Worm (Caenorhabditis elegans) whole organism, L2 larva: ENCODE measurements around the gene jip-1.

ENCODE experiments used
- C34F6.9 ChIP-seq: fragments of 150-350 bp; optimal IDR thresholded peaks from 2 replicates; lab custom pipeline; 2014; ENCODE audit warnings: missing biosample characterization, missing genetic modification characterization
- F13H6.1 ChIP-seq: sonication (generic microtip); optimal IDR thresholded peaks from 2 replicates; lab custom pipeline; 2016; ENCODE audit warnings: missing genetic modification characterization, missing compliant biosample characterization
- R02D3.7 ChIP-seq: fragments of 150-350 bp; optimal IDR thresholded peaks from 2 replicates; lab custom pipeline; 2014; ENCODE audit warnings: missing biosample characterization, missing genetic modification characterization
- Y55F3AM.14 ChIP-seq: fragments of 200-800 bp; sonication (Bioruptor generic); optimal IDR thresholded peaks from 2 replicates; lab custom pipeline; 2018; ENCODE audit warnings: mild to moderate bottlenecking, missing genetic modification characterization, missing compliant biosample characterization
- alr-1 ChIP-seq: fragments of 150-350 bp; optimal IDR thresholded peaks from 2 replicates; lab custom pipeline; 2014; ENCODE audit warnings: missing biosample characterization, missing genetic modification characterization
- aly-2 ChIP-seq: fragments of 150-350 bp; optimal IDR thresholded peaks from 2 replicates; lab custom pipeline; 2014; ENCODE audit warnings: missing biosample characterization, missing genetic modification characterization
- ama-1 ChIP-seq: fragments of 150-350 bp; optimal IDR thresholded peaks from 2 replicates; lab custom pipeline; 2018; ENCODE audit warnings: inconsistent platforms
- blmp-1 ChIP-seq: sonication (generic microtip); optimal IDR thresholded peaks from 2 replicates; lab custom pipeline; 2017; ENCODE audit warnings: missing genetic modification characterization, mild to moderate bottlenecking, missing compliant biosample characterization, antibody characterized with exemption, moderate library complexity; ENCODE audit not compliant: insufficient read depth
- ceh-16 ChIP-seq: fragments of 150-350 bp; optimal IDR thresholded peaks from 2 replicates; lab custom pipeline; 2014; ENCODE audit warnings: missing biosample characterization, missing genetic modification characterization
- ceh-82 ChIP-seq: fragments of 150-350 bp; optimal IDR thresholded peaks from 2 replicates; lab custom pipeline; 2014; ENCODE audit warnings: missing biosample characterization, missing genetic modification characterization
- crh-2 ChIP-seq: sonication (generic microtip); optimal IDR thresholded peaks from 2 replicates; lab custom pipeline; 2017; ENCODE audit warnings: missing biosample characterization, missing genetic modification characterization
- dmd-4 ChIP-seq: sonication (generic microtip); optimal IDR thresholded peaks from 2 replicates; lab custom pipeline; 2017; ENCODE audit warnings: missing biosample characterization, missing genetic modification characterization
- egl-27 ChIP-seq: sonication (generic microtip); optimal IDR thresholded peaks from 3 replicates; lab custom pipeline; 2017; ENCODE audit warnings: missing biosample characterization, missing genetic modification reagents, missing genetic modification characterization
- elt-1 ChIP-seq: fragments of 150-350 bp; optimal IDR thresholded peaks from 2 replicates; lab custom pipeline; 2014; ENCODE audit warnings: missing biosample characterization, missing genetic modification characterization
- elt-3 ChIP-seq: sonication (generic microtip); optimal IDR thresholded peaks from 2 replicates; lab custom pipeline; 2017; ENCODE audit warnings: missing biosample characterization, missing genetic modification characterization
- fos-1 ChIP-seq: fragments of 150-350 bp; optimal IDR thresholded peaks from 2 replicates; lab custom pipeline; 2014; ENCODE audit warnings: missing biosample characterization, missing genetic modification characterization
- gmeb-1 ChIP-seq: fragments of 150-350 bp; optimal IDR thresholded peaks from 2 replicates; lab custom pipeline; 2014; ENCODE audit warnings: missing biosample characterization, missing genetic modification characterization
- lin-13 ChIP-seq: fragments of 150-350 bp; optimal IDR thresholded peaks from 2 replicates; lab custom pipeline; 2014; ENCODE audit warnings: missing biosample characterization, missing genetic modification reagents, missing genetic modification characterization
- lin-39 ChIP-seq: fragments of 150-350 bp; optimal IDR thresholded peaks from 2 replicates; lab custom pipeline; 2014; ENCODE audit warnings: missing biosample characterization, missing genetic modification reagents, missing genetic modification characterization
- lsy-2 ChIP-seq, 2 experiments: fragments of 150-350 bp in 1 of 2; sonication (generic microtip) in 1 of 2; optimal IDR thresholded peaks; 2 replicates each; lab custom pipeline; 2014 to 2017; ENCODE audit warnings: missing biosample characterization in 2 of 2, missing genetic modification characterization in 2 of 2
- mab-5 ChIP-seq: fragments of 150-350 bp; optimal IDR thresholded peaks from 2 replicates; lab custom pipeline; 2014; ENCODE audit warnings: missing biosample characterization, missing genetic modification characterization
- mbf-1 ChIP-seq: sonication (generic microtip); optimal IDR thresholded peaks from 2 replicates; lab custom pipeline; 2017; ENCODE audit warnings: missing biosample characterization, missing genetic modification characterization
- mdl-1 ChIP-seq, 2 experiments: fragments of 150-350 bp in 1 of 2; sonication (generic microtip) in 1 of 2; optimal IDR thresholded peaks; 2 replicates each; lab custom pipeline; 2017; ENCODE audit warnings: missing biosample characterization in 2 of 2, missing genetic modification characterization in 2 of 2
- nhr-10 ChIP-seq: sonication (generic microtip); optimal IDR thresholded peaks from 2 replicates; lab custom pipeline; 2017; ENCODE audit warnings: missing biosample characterization, missing genetic modification characterization
- nhr-11 ChIP-seq: fragments of 150-350 bp; optimal IDR thresholded peaks from 2 replicates; lab custom pipeline; 2014; ENCODE audit warnings: missing biosample characterization, missing genetic modification characterization
- nhr-12 ChIP-seq: fragments of 150-350 bp; optimal IDR thresholded peaks from 2 replicates; lab custom pipeline; 2014; ENCODE audit warnings: missing biosample characterization, missing genetic modification characterization
- nhr-129 ChIP-seq: fragments of 150-350 bp; optimal IDR thresholded peaks from 2 replicates; lab custom pipeline; 2014; ENCODE audit warnings: missing biosample characterization, missing genetic modification characterization
- nhr-21 ChIP-seq: fragments of 150-350 bp; optimal IDR thresholded peaks from 2 replicates; lab custom pipeline; 2014; ENCODE audit warnings: missing biosample characterization, missing genetic modification characterization
- nhr-23 ChIP-seq: fragments of 150-350 bp; optimal IDR thresholded peaks from 2 replicates; lab custom pipeline; 2014; ENCODE audit warnings: missing biosample characterization, missing genetic modification reagents, missing genetic modification characterization
- nhr-237 ChIP-seq: fragments of 150-350 bp; optimal IDR thresholded peaks from 2 replicates; lab custom pipeline; 2014; ENCODE audit warnings: missing biosample characterization, missing genetic modification characterization
- nhr-77 ChIP-seq: fragments of 150-350 bp; optimal IDR thresholded peaks from 2 replicates; lab custom pipeline; 2014; ENCODE audit warnings: missing biosample characterization, missing genetic modification characterization
- peb-1 ChIP-seq: fragments of 150-350 bp; optimal IDR thresholded peaks from 2 replicates; lab custom pipeline; 2014; ENCODE audit warnings: missing biosample characterization, missing genetic modification characterization
- sem-4 ChIP-seq: fragments of 150-350 bp; optimal IDR thresholded peaks from 2 replicates; lab custom pipeline; 2014; ENCODE audit warnings: missing biosample characterization, missing genetic modification reagents, missing genetic modification characterization
- sma-3 ChIP-seq: sonication (generic microtip); optimal IDR thresholded peaks from 2 replicates; lab custom pipeline; 2016; ENCODE audit warnings: missing genetic modification reagents, missing genetic modification characterization, missing compliant biosample characterization
- sma-9 ChIP-seq, 2 experiments: fragments of 150-350 bp in 1 of 2; sonication (generic microtip) in 1 of 2; optimal IDR thresholded peaks; 2 replicates each; lab custom pipeline; 2014 to 2016; ENCODE audit warnings: missing genetic modification characterization in 2 of 2, mild to moderate bottlenecking in 1 of 2, missing biosample characterization in 1 of 2, missing compliant biosample characterization in 1 of 2, missing genetic modification reagents in 1 of 2, moderate library complexity in 1 of 2
- snpc-4 ChIP-seq: fragments of 150-350 bp; optimal IDR thresholded peaks from 2 replicates; lab custom pipeline; 2014; ENCODE audit warnings: missing biosample characterization, missing genetic modification characterization
- unc-39 ChIP-seq: fragments of 150-350 bp; optimal IDR thresholded peaks from 2 replicates; lab custom pipeline; 2014; ENCODE audit warnings: missing biosample characterization, missing genetic modification characterization
- unc-55 ChIP-seq: fragments of 150-350 bp; sonication (generic microtip); optimal IDR thresholded peaks from 3 replicates; lab custom pipeline; 2014; ENCODE audit warnings: missing biosample characterization, missing genetic modification reagents, missing genetic modification characterization
- unc-62 ChIP-seq: fragments of 150-350 bp; optimal IDR thresholded peaks from 2 replicates; lab custom pipeline; 2014; ENCODE audit warnings: missing biosample characterization, missing genetic modification reagents, missing genetic modification characterization
- zag-1 ChIP-seq: fragments of 150-350 bp; optimal IDR thresholded peaks from 2 replicates; lab custom pipeline; 2014; ENCODE audit warnings: missing biosample characterization, missing genetic modification characterization
- ztf-1 ChIP-seq: fragments of 200-800 bp; sonication (Bioruptor generic); conservative IDR thresholded peaks from 2 replicates; pipeline ENCODE4 v1.3.6; 2022; ENCODE audit warnings: missing genetic modification characterization, missing compliant biosample characterization
- ztf-11 ChIP-seq: sonication (generic microtip); optimal IDR thresholded peaks from 2 replicates; lab custom pipeline; 2017; ENCODE audit warnings: missing biosample characterization, missing genetic modification characterization
- ztf-4 ChIP-seq: fragments of 150-350 bp; optimal IDR thresholded peaks from 2 replicates; lab custom pipeline; 2014; ENCODE audit warnings: missing biosample characterization, missing genetic modification characterization

jip-1 gene

DNA sequence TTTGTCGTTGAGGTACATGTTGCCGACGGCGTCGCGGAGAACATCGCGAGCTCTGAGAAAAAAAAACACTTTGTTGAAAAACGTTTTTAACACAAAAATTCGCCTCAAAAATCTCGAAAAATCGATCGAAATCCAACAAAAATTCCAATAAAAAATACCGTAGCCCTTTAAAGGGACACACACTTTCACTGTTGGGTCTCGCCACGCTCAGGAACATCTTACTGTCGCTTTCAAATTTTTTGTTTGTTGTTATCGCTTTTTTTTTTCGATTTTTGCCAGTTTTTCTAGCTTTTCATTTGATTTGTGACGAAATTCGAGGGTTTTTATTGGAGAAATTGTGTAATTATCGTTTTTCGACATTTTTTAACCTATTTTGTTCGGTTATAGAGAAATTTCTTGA is 20.2 kb upstream of the jip-1 start:
- TF ChIP-seq snpc-4 (tag; lab: Kevin White, UChicago), result no peak
- TF ChIP-seq mbf-1 (tag; lab: Kevin White, UChicago), result no peak
- TF ChIP-seq zag-1, result no peak
- TF ChIP-seq mdl-1 (tag; optimal IDR thresholded peaks at IDR 0.05; lab: Kevin White, UChicago), result no peak
- no peak for TF ChIP-seq nhr-77 (tag; lab: Kevin White, UChicago)
- TF ChIP-seq nhr-23 (tag; lab: Kevin White, UChicago), result no peak
- TF ChIP-seq fos-1 (tag; lab: Kevin White, UChicago), result no peak
- TF ChIP-seq dmd-4 (tag; lab: Kevin White, UChicago), result no peak
- TF ChIP-seq ztf-11 (tag; lab: Kevin White, UChicago), result no peak
- no peak for TF ChIP-seq crh-2
- TF ChIP-seq, all 48 proteins: peak for 0

DNA sequence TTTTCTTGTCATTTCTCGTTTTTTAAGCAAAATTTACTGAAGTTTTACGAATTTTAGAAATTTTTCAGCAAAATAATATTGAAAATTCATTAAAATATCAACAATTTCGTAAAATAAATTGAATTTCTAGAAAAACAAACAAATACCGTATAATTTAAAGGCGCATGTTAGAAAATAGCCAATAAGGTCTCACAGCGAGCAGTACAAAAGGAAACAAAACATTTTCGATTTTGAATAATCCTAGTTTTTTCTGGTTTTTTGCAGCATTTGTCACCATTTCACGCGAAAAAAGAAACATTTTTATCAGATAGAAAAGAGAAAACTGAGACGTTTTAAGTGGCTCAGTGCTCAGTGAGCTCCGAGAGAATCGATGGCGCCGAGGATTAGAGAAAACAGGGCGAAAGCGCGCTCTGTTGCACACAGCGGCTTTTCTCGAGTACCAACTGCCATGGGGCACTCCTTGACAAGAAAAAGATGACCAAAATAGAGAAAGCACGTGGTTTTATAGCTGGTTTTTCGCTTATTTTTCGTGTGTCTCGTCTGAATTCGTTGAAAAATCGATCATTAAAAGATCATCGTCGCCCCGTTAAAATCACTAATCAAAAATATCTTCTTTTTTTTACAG is 16.8 kb upstream of the jip-1 start, which contains the start of the genes alh-6 and fcho-1:
Gene alh-6 (minus strand): TSS at position 242 of the 625 bp plus-strand sequence.
Gene fcho-1 (plus strand): TSS at position 624 of the 625 bp plus-strand sequence.
- peak; percentile 1 for TF ChIP-seq crh-2
- no peak for TF ChIP-seq ceh-16 (tag; lab: Kevin White, UChicago)
- TF ChIP-seq sma-9 (GFP tag; optimal IDR thresholded peaks at IDR 0.05; lab: Kevin White, UChicago), result no peak
- no peak for TF ChIP-seq sma-9 (tag; optimal IDR thresholded peaks at IDR 0.05; lab: Kevin White, UChicago)
- peak; percentile 49 for TF ChIP-seq unc-55 (GFP tag; lab: Kevin White, UChicago)
- TF ChIP-seq lin-13, result peak; percentile 1
- peak; percentile 17 for TF ChIP-seq F13H6.1 (tag; lab: Kevin White, UChicago)
- TF ChIP-seq nhr-23 (tag; lab: Kevin White, UChicago), result no peak
- TF ChIP-seq ceh-82, result no peak
- no peak for TF ChIP-seq nhr-12
- TF ChIP-seq sem-4 (tag; lab: Kevin White, UChicago), result no peak
- TF ChIP-seq C34F6.9, result peak; percentile 31
- peak in 1 of 2 experiments; percentile 47 for TF ChIP-seq lsy-2 (tag; optimal IDR thresholded peaks at IDR 0.05; lab: Kevin White, UChicago)
- TF ChIP-seq ztf-1 (GFP tag; lab: Robert Waterston, UW), result no peak
- no peak for TF ChIP-seq egl-27 (tag; lab: Kevin White, UChicago)
- TF ChIP-seq mdl-1 (tag; optimal IDR thresholded peaks at IDR 0.05; lab: Kevin White, UChicago), result no peak

DNA sequence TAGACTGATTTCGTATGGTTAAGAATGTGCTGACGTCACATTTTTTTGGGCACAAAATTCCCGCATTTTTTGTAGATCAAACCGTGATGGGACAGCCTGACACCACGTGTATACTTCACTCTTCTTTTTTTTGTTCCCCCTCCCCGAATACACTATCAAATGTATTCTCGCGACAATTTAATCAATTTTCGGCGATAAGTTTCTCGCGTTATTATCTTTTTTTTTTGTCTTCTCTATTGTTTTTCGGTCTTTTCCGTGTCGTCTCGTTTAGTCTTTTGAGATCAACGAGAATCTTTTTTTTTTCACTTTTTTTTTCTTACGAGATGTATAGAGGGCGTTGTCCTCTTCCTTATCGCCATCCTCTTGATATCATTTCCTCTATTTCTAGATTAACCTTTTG is 11.5 kb upstream of the jip-1 start:
- TF ChIP-seq mdl-1 (tag; optimal IDR thresholded peaks at IDR 0.05; lab: Kevin White, UChicago) (no peak), blmp-1 (tag; lab: Kevin White, UChicago) (peak; percentile 29), fos-1 (tag; lab: Kevin White, UChicago) (peak; percentile 28)
- TF ChIP-seq, all 48 proteins: peak for 2

DNA sequence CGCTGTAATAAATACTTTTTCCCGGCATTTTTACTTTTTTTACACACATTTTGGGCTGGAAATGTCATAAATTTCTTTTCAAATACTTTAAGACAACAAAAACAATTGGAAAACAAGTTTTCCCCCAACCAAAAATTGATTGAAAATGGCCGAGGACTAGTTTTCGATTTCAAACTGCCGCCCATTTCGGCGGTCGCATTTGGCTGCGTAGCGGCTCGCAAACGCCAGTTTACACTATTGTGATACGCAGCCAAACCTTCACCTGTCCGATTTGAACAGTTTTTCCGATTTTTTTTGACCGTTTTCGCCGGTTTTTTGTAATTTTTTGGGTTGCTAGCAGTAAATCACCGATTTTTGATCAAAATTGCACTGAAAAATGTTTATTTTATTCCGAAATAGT is 6.4 kb upstream of the jip-1 start:
- TF ChIP-seq nhr-129 (tag; lab: Kevin White, UChicago), result peak; percentile 92
- TF ChIP-seq lin-13, result peak; percentile 96
- peak; percentile 79 for TF ChIP-seq snpc-4 (tag; lab: Kevin White, UChicago)
- peak; percentile 97 for TF ChIP-seq F13H6.1 (tag; lab: Kevin White, UChicago)
- peak; percentile 81 for TF ChIP-seq nhr-10 (tag; lab: Kevin White, UChicago)
- peak; percentile 78 for TF ChIP-seq ztf-4 (tag; lab: Kevin White, UChicago)
- no peak for TF ChIP-seq alr-1 (tag; lab: Kevin White, UChicago)
- TF ChIP-seq nhr-21 (tag; lab: Kevin White, UChicago), result peak; percentile 95
- no peak for TF ChIP-seq elt-3
- TF ChIP-seq aly-2, result no peak
- TF ChIP-seq nhr-77 (tag; lab: Kevin White, UChicago), result peak; percentile 70
- TF ChIP-seq nhr-23 (tag; lab: Kevin White, UChicago), result no peak
- peak; percentile 98 for TF ChIP-seq crh-2
- TF ChIP-seq dmd-4 (tag; lab: Kevin White, UChicago), result peak; percentile 17
- peak; percentile 46 for TF ChIP-seq unc-62 (GFP tag; lab: Kevin White, UChicago)
- peak; percentile 88 for TF ChIP-seq egl-27 (tag; lab: Kevin White, UChicago)
- TF ChIP-seq mdl-1 (tag; optimal IDR thresholded peaks at IDR 0.05; lab: Kevin White, UChicago), result peak in 1 of 2 experiments; percentile 55
- no peak for TF ChIP-seq lin-39 (tag; lab: Kevin White, UChicago)
- peak; percentile 5 for TF ChIP-seq elt-1 (tag; lab: Kevin White, UChicago)
- peak; percentile 86 for TF ChIP-seq blmp-1 (tag; lab: Kevin White, UChicago)
- peak; percentile 5 for TF ChIP-seq nhr-12
- TF ChIP-seq lsy-2 (tag; optimal IDR thresholded peaks at IDR 0.05; lab: Kevin White, UChicago), result peak; percentile 91 to 97
- TF ChIP-seq nhr-11 (tag; lab: Kevin White, UChicago), result no peak
- TF ChIP-seq sem-4 (tag; lab: Kevin White, UChicago), result peak; percentile 92
- TF ChIP-seq peb-1 (tag; lab: Kevin White, UChicago), result no peak
- TF ChIP-seq nhr-237, result peak; percentile 62
- peak; percentile 89 for TF ChIP-seq ceh-16 (tag; lab: Kevin White, UChicago)
- TF ChIP-seq fos-1 (tag; lab: Kevin White, UChicago), result peak; percentile 72
- peak; percentile 73 for TF ChIP-seq ama-1 (lab: Kevin White, UChicago)
- peak; percentile 91 for TF ChIP-seq Y55F3AM.14 (GFP tag; lab: Kevin White, UChicago)
- TF ChIP-seq sma-3 (GFP tag; lab: Kevin White, UChicago), result peak; percentile 98
- TF ChIP-seq unc-39 (tag; lab: Kevin White, UChicago), result no peak
- peak; percentile 48 for TF ChIP-seq R02D3.7 (tag; lab: Kevin White, UChicago)
- TF ChIP-seq zag-1, result peak; percentile 88
- peak; percentile 92 for TF ChIP-seq mab-5
- TF ChIP-seq C34F6.9, result peak; percentile 95
- peak; percentile 99 for TF ChIP-seq gmeb-1
- TF ChIP-seq mbf-1 (tag; lab: Kevin White, UChicago), result peak; percentile 47
